Worm (Caenorhabditis elegans) whole organism, young adult: ENCODE measurements around the gene srh-286.
A peak's percentile ranks its signal among the peaks of the same experiment; 100 is the strongest.

Experiments
- D2030.7 ChIP-seq: fragments of 200-800 bp; sonication (Bioruptor generic); IDR thresholded peaks from 2 replicates; pipeline ENCODE4 v1.3.6; 2022; ENCODE audit warnings: missing genetic modification reagents, missing genetic modification characterization, missing compliant biosample characterization
- ceh-58 ChIP-seq: fragments of 200-800 bp; sonication (Bioruptor generic); IDR thresholded peaks from 2 replicates; pipeline ENCODE4 v1.3.6; 2022; ENCODE audit warnings: missing genetic modification characterization, missing compliant biosample characterization
- lir-1 ChIP-seq: fragments of 200-800 bp; sonication (Bioruptor generic); conservative IDR thresholded peaks from 2 replicates; pipeline ENCODE4 v1.3.6; 2022; ENCODE audit warnings: missing genetic modification reagents, missing genetic modification characterization, missing compliant biosample characterization
- pbrm-1 ChIP-seq: fragments of 200-800 bp; sonication (Bioruptor generic); IDR thresholded peaks from 2 replicates; pipeline ENCODE4 v1.3.6; 2022; ENCODE audit warnings: missing genetic modification reagents, missing genetic modification characterization, missing compliant biosample characterization
- pha-4 ChIP-seq: fragments of 150-350 bp; sonication (generic microtip); optimal IDR thresholded peaks from 2 replicates; lab custom pipeline; 2014; ENCODE audit warnings: missing biosample characterization, missing genetic modification reagents, missing genetic modification characterization
- ztf-18 ChIP-seq: sonication (generic microtip); optimal IDR thresholded peaks from 2 replicates; lab custom pipeline; 2016; ENCODE audit warnings: missing genotype, mild to moderate bottlenecking, missing genetic modification characterization, missing compliant biosample characterization

ce11 chrV:17871049-17871448, 27.0 kb upstream of the srh-286 start, which contains the start of gene phf-14:
- TF ChIP-seq pha-4 (no peak), D2030.7 (peak; percentile 49), lir-1 (GFP tag; lab: Robert Waterston, UW) (no peak), pbrm-1 (GFP tag; lab: Robert Waterston, UW) (no peak), ztf-18 (tag; lab: Kevin White, UChicago) (no peak), ceh-58 (GFP tag; lab: Robert Waterston, UW) (no peak)
